Fruit fly (Drosophila melanogaster) whole organism, embryonic: ENCODE data around the gene CG15543.

Experiments used
- CG10147 ChIP-seq: fragments of 200-800 bp; sonication (Bioruptor generic); optimal IDR thresholded peaks from 2 replicates; lab custom pipeline; 2019; ENCODE audit warnings: missing biosample characterization, mild to moderate bottlenecking, missing genetic modification characterization, moderate library complexity
- CG11456 ChIP-seq: fragments of 200-800 bp; sonication (Bioruptor generic); IDR thresholded peaks from 3 replicates; pipeline ENCODE4 v1.3.6; 2022; ENCODE audit warnings: missing biosample characterization, missing genetic modification characterization
- CG12236 ChIP-seq: fragments of 200-800 bp; sonication (Bioruptor generic); optimal IDR thresholded peaks from 2 replicates; lab custom pipeline; 2016; ENCODE audit warnings: missing biosample characterization, missing genetic modification characterization
- CG12299 ChIP-seq: fragments of 200-800 bp; sonication (Bioruptor generic); optimal IDR thresholded peaks from 2 replicates; lab custom pipeline; 2018; ENCODE audit warnings: missing biosample characterization, mild to moderate bottlenecking, missing genetic modification characterization
- CG12391 ChIP-seq: fragments of 200-800 bp; sonication (Bioruptor generic); optimal IDR thresholded peaks from 3 replicates; lab custom pipeline; 2018; ENCODE audit warnings: missing biosample characterization, mild to moderate bottlenecking, missing genetic modification characterization, moderate library complexity
- CG13287 ChIP-seq: fragments of 200-800 bp; sonication (Bioruptor generic); IDR thresholded peaks from 2 replicates; pipeline ENCODE4 v1.3.6; 2022; ENCODE audit warnings: missing biosample characterization, missing genetic modification characterization; ENCODE audit not compliant: partially characterized antibody
- CG13894 ChIP-seq: fragments of 200-800 bp; sonication (Bioruptor generic); optimal IDR thresholded peaks from 3 replicates; lab custom pipeline; 2018; ENCODE audit warnings: missing biosample characterization, mild to moderate bottlenecking, missing genetic modification characterization, moderate library complexity
- CG17829 ChIP-seq: fragments of 200-800 bp; optimal IDR thresholded peaks from 2 replicates; lab custom pipeline; 2019; ENCODE audit warnings: missing biosample characterization, mild to moderate bottlenecking, missing genetic modification characterization, moderate library complexity
- CG2129 ChIP-seq: fragments of 200-800 bp; sonication (Bioruptor generic); IDR thresholded peaks from 2 replicates; pipeline ENCODE4 v1.3.6; 2022; ENCODE audit warnings: missing biosample characterization, missing genetic modification characterization; ENCODE audit not compliant: partially characterized antibody
- CG2678 ChIP-seq: fragments of 200-800 bp; sonication (Bioruptor generic); optimal IDR thresholded peaks from 3 replicates; lab custom pipeline; 2019; ENCODE audit warnings: missing biosample characterization, mild to moderate bottlenecking, missing genetic modification characterization, moderate library complexity
- CG31441 ChIP-seq: fragments of 200-800 bp; sonication (Bioruptor generic); IDR thresholded peaks from 2 replicates; pipeline ENCODE4 v1.3.6; 2022; ENCODE audit warnings: missing biosample characterization, missing genetic modification characterization
- CG3847 ChIP-seq: fragments of 200-800 bp; sonication (Bioruptor generic); IDR thresholded peaks from 2 replicates; pipeline ENCODE4 v1.3.6; 2022; ENCODE audit warnings: missing biosample characterization, missing genetic modification characterization
- CG6683 ChIP-seq: fragments of 200-800 bp; sonication (Bioruptor generic); optimal IDR thresholded peaks from 2 replicates; lab custom pipeline; 2017; ENCODE audit warnings: missing biosample characterization, mild to moderate bottlenecking, missing genetic modification characterization, missing genetic modification reagents
- CG7556 ChIP-seq: fragments of 200-800 bp; sonication (Bioruptor generic); optimal IDR thresholded peaks from 2 replicates; lab custom pipeline; 2017; ENCODE audit warnings: missing biosample characterization, mild to moderate bottlenecking, missing genetic modification characterization
- CG8478 ChIP-seq: fragments of >200 bp; optimal IDR thresholded peaks from 2 replicates; lab custom pipeline; 2018
- CG9817 ChIP-seq: fragments of 200-800 bp; sonication (Bioruptor generic); optimal IDR thresholded peaks from 2 replicates; lab custom pipeline; 2018; ENCODE audit warnings: missing biosample characterization, mild to moderate bottlenecking, missing genetic modification characterization, moderate library complexity
- CrebB ChIP-seq: fragments of 200-800 bp; sonication (Bioruptor generic); optimal IDR thresholded peaks from 3 replicates; lab custom pipeline; 2018; ENCODE audit warnings: missing biosample characterization, mild to moderate bottlenecking, missing genetic modification characterization
- D ChIP-seq, 2 experiments: fragments of 200-800 bp in 1 of 2; fragments of >200 bp in 1 of 2; sonication (Bioruptor generic) in 1 of 2; optimal IDR thresholded peaks; 2 replicates in 1 of 2; 3 replicates in 1 of 2; lab custom pipeline; 2017; ENCODE audit warnings: mild to moderate bottlenecking in 1 of 2, missing biosample characterization in 1 of 2, missing genetic modification characterization in 1 of 2, missing genetic modification reagents in 1 of 2
- D19B ChIP-seq: fragments of 200-800 bp; sonication (Bioruptor generic); optimal IDR thresholded peaks from 2 replicates; lab custom pipeline; 2017; ENCODE audit warnings: missing biosample characterization, mild to moderate bottlenecking, missing genetic modification characterization
- Dek ChIP-seq: fragments of 200-800 bp; sonication (Bioruptor generic); optimal IDR thresholded peaks from 3 replicates; lab custom pipeline; 2019; ENCODE audit warnings: missing biosample characterization, mild to moderate bottlenecking, missing genetic modification characterization, moderate library complexity
- Eip74EF ChIP-seq, 2 experiments: fragments of 200-800 bp in 1 of 2; fragments of >200 bp in 1 of 2; sonication (Bioruptor generic) in 1 of 2; optimal IDR thresholded peaks; 2 replicates each; lab custom pipeline; 2017 to 2019; ENCODE audit warnings: missing biosample characterization in 2 of 2, missing genetic modification characterization in 2 of 2, mild to moderate bottlenecking in 1 of 2, moderate library complexity in 1 of 2
- HLH3B ChIP-seq: fragments of 200-800 bp; sonication (Bioruptor generic); IDR thresholded peaks from 2 replicates; pipeline ENCODE4 v1.3.6; 2022; ENCODE audit warnings: missing biosample characterization, missing genetic modification characterization
- HmgZ ChIP-seq: fragments of 200-800 bp; sonication (Bioruptor generic); optimal IDR thresholded peaks from 2 replicates; lab custom pipeline; 2018; ENCODE audit warnings: missing biosample characterization, mild to moderate bottlenecking, missing genetic modification characterization
- Hmr ChIP-seq: fragments of 200-800 bp; sonication (Bioruptor generic); optimal IDR thresholded peaks from 3 replicates; lab custom pipeline; 2017; ENCODE audit warnings: mild to moderate bottlenecking, missing biosample characterization, missing genetic modification reagents, missing genetic modification characterization
- Hr3 ChIP-seq: fragments of 200-800 bp; sonication (Bioruptor generic); optimal IDR thresholded peaks from 3 replicates; lab custom pipeline; 2016; ENCODE audit warnings: missing biosample characterization, missing genetic modification characterization
- Kr ChIP-seq: fragments of 200-800 bp; sonication (Bioruptor generic); optimal IDR thresholded peaks from 2 replicates; lab custom pipeline; 2017; ENCODE audit warnings: missing biosample characterization, mild to moderate bottlenecking, missing genetic modification characterization
- MESR4 ChIP-seq: fragments of 200-800 bp; sonication (Bioruptor generic); optimal IDR thresholded peaks from 2 replicates; lab custom pipeline; 2018; ENCODE audit warnings: missing biosample characterization, mild to moderate bottlenecking, missing genetic modification characterization, moderate library complexity
- Max ChIP-seq: fragments of 200-800 bp; sonication (Bioruptor generic); optimal IDR thresholded peaks from 2 replicates; lab custom pipeline; 2016; ENCODE audit warnings: missing biosample characterization, mild to moderate bottlenecking, missing genetic modification characterization
- Mrtf ChIP-seq: fragments of 200-800 bp; sonication (Bioruptor generic); IDR thresholded peaks from 3 replicates; pipeline ENCODE4 v1.3.6; 2022; ENCODE audit warnings: missing biosample characterization, missing genetic modification characterization
- NK7.1 ChIP-seq: fragments of 200-800 bp; sonication (Bioruptor generic); optimal IDR thresholded peaks from 3 replicates; lab custom pipeline; 2016; ENCODE audit warnings: missing biosample characterization, missing genetic modification characterization
- Opbp ChIP-seq: fragments of 200-800 bp; sonication (Bioruptor generic); IDR thresholded peaks from 3 replicates; pipeline ENCODE4 v1.3.6; 2022; ENCODE audit warnings: missing biosample characterization, missing genetic modification characterization; ENCODE audit not compliant: partially characterized antibody
- Sox100B ChIP-seq: fragments of 200-800 bp; sonication (Bioruptor generic); optimal IDR thresholded peaks from 3 replicates; lab custom pipeline; 2018; ENCODE audit warnings: missing biosample characterization, mild to moderate bottlenecking, missing genetic modification characterization
- Usf ChIP-seq: fragments of 200-800 bp; sonication (Bioruptor generic); optimal IDR thresholded peaks from 2 replicates; lab custom pipeline; 2017; ENCODE audit warnings: missing genotype, missing biosample characterization, missing genetic modification characterization
- aop ChIP-seq: fragments of 200-800 bp; sonication (Bioruptor generic); IDR thresholded peaks from 2 replicates; pipeline ENCODE4 v1.3.6; 2022; ENCODE audit warnings: missing biosample characterization, missing genetic modification characterization
- ara ChIP-seq: fragments of 200-800 bp; sonication (Bioruptor generic); IDR thresholded peaks from 2 replicates; pipeline ENCODE4 v1.3.6; 2022; ENCODE audit warnings: missing biosample characterization, missing genetic modification characterization
- ase ChIP-seq: fragments of 200-800 bp; sonication (Bioruptor generic); IDR thresholded peaks from 3 replicates; pipeline ENCODE4 v1.3.6; 2022; ENCODE audit warnings: missing biosample characterization, missing genetic modification characterization
- btn ChIP-seq: fragments of 200-800 bp; sonication (Bioruptor generic); optimal IDR thresholded peaks from 2 replicates; lab custom pipeline; 2016; ENCODE audit warnings: missing biosample characterization, missing genetic modification characterization
- da ChIP-seq: fragments of 200-800 bp; sonication (Bioruptor generic); optimal IDR thresholded peaks from 2 replicates; lab custom pipeline; 2016; ENCODE audit warnings: missing biosample characterization, missing genetic modification characterization
- dmrt99B ChIP-seq: fragments of 200-800 bp; sonication (Bioruptor generic); optimal IDR thresholded peaks from 2 replicates; lab custom pipeline; 2018; ENCODE audit warnings: missing biosample characterization, mild to moderate bottlenecking, missing genetic modification characterization, moderate library complexity
- fd3F ChIP-seq: fragments of 200-800 bp; sonication (Bioruptor generic); optimal IDR thresholded peaks from 2 replicates; lab custom pipeline; 2018; ENCODE audit warnings: missing biosample characterization, mild to moderate bottlenecking, missing genetic modification characterization, moderate library complexity
- gce ChIP-seq: fragments of 200-800 bp; sonication (Bioruptor generic); IDR thresholded peaks from 3 replicates; pipeline ENCODE4 v1.3.6; 2022; ENCODE audit warnings: missing biosample characterization, missing genetic modification characterization
- insv ChIP-seq, 2 experiments: fragments of 200-800 bp; sonication (Bioruptor generic); optimal IDR thresholded peaks; 3 replicates each; lab custom pipeline; 2016 to 2018; ENCODE audit warnings: missing biosample characterization in 2 of 2, missing genetic modification characterization in 2 of 2
- mirr ChIP-seq: fragments of 200-800 bp; sonication (Bioruptor generic); optimal IDR thresholded peaks from 3 replicates; lab custom pipeline; 2018; ENCODE audit warnings: missing biosample characterization, mild to moderate bottlenecking, missing genetic modification characterization
- mld ChIP-seq: fragments of 200-800 bp; sonication (Bioruptor generic); IDR thresholded peaks from 3 replicates; pipeline ENCODE4 v1.3.6; 2022; ENCODE audit warnings: missing biosample characterization, missing genetic modification characterization; ENCODE audit not compliant: partially characterized antibody
- repo ChIP-seq: fragments of 200-800 bp; sonication (Bioruptor generic); optimal IDR thresholded peaks from 2 replicates; lab custom pipeline; 2016; ENCODE audit warnings: missing biosample characterization, missing genetic modification characterization
- slbo ChIP-seq: fragments of 200-800 bp; sonication (Bioruptor generic); IDR thresholded peaks from 2 replicates; pipeline ENCODE4 v1.3.6; 2022; ENCODE audit warnings: missing biosample characterization, missing genetic modification characterization
- sr ChIP-seq: fragments of 200-800 bp; sonication (Bioruptor generic); IDR thresholded peaks from 3 replicates; pipeline ENCODE4 v1.3.6; 2022; ENCODE audit warnings: missing biosample characterization, missing genetic modification characterization
- stc ChIP-seq: fragments of 200-800 bp; sonication (Bioruptor generic); IDR thresholded peaks from 2 replicates; pipeline ENCODE4 v1.3.6; 2022; ENCODE audit warnings: missing biosample characterization, missing genetic modification characterization
- toy ChIP-seq: fragments of 200-800 bp; sonication (Bioruptor generic); IDR thresholded peaks from 2 replicates; pipeline ENCODE4 v1.3.6; 2022; ENCODE audit warnings: missing biosample characterization, missing genetic modification characterization
- trh ChIP-seq: fragments of 200-800 bp; sonication (Bioruptor generic); optimal IDR thresholded peaks from 2 replicates; lab custom pipeline; 2016; ENCODE audit warnings: missing biosample characterization, missing genetic modification characterization
- vnd ChIP-seq: fragments of 200-800 bp; sonication (Bioruptor generic); IDR thresholded peaks from 3 replicates; pipeline ENCODE4 v1.3.6; 2022; ENCODE audit warnings: missing biosample characterization, missing genetic modification characterization; ENCODE audit not compliant: partially characterized antibody

CG15543 gene

DNA sequence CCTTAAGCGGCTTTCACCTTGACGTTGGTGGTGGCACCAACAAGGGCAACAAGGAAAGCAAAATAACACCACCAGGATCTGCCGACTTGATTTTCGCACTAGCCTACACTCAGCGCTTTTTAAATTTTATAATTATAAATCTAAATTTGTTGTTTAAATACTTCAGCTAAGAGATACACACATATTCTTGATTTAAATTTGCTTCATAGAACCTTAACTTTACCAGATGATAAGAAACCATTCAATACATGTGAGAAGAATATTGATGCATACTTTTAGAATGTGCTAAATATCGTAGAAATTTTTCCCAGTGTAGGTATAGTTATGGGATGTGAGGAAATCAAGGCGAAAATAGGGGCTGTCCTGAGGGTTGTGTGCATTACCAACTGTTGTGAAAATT is 9.6 kb upstream of the CG15543 start (continued):
- peak; percentile 33 for TF ChIP-seq CG17829 (tag; lab: Kevin White, UChicago)
- TF ChIP-seq aop (GFP tag; lab: Robert Waterston, UW) = no peak
- no peak for TF ChIP-seq Opbp
- TF ChIP-seq Kr (GFP tag; lab: Kevin White, UChicago) = no peak
- TF ChIP-seq Max (GFP tag; lab: Kevin White, UChicago) = no peak
- no peak for TF ChIP-seq D (optimal IDR thresholded peaks at IDR 0.05; lab: Kevin White, UChicago)
- peak; percentile 4 for TF ChIP-seq D (GFP tag; optimal IDR thresholded peaks at IDR 0.05; lab: Kevin White, UChicago)
- TF ChIP-seq CrebB (tag; lab: Kevin White, UChicago) = no peak
- TF ChIP-seq Sox100B (GFP tag; lab: Kevin White, UChicago) = peak; percentile 17
- no peak for TF ChIP-seq btn (GFP tag; lab: Kevin White, UChicago)
- no peak for TF ChIP-seq CG13287 (GFP tag; lab: Robert Waterston, UW)
- TF ChIP-seq sr = no peak
- TF ChIP-seq trh (GFP tag; lab: Kevin White, UChicago) = no peak
- no peak for TF ChIP-seq mld (GFP tag; lab: Robert Waterston, UW)
- no peak for TF ChIP-seq ase
- TF ChIP-seq repo (GFP tag; lab: Kevin White, UChicago) = no peak
- no peak for TF ChIP-seq CG2129 (GFP tag; lab: Robert Waterston, UW)
- TF ChIP-seq Mrtf (GFP tag; lab: Robert Waterston, UW) = no peak
- TF ChIP-seq gce = no peak
- TF ChIP-seq NK7.1 = no peak
- TF ChIP-seq mirr (GFP tag; lab: Kevin White, UChicago) = no peak
- TF ChIP-seq ara (GFP tag; lab: Robert Waterston, UW) = peak; percentile 24; the same call in 1 of the 2 replicates
- no peak for TF ChIP-seq CG8478 (lab: Kevin White, UChicago)
- no peak for TF ChIP-seq Eip74EF (GFP tag; optimal IDR thresholded peaks at IDR 0.05; lab: Kevin White, UChicago)
- TF ChIP-seq CG9817 (tag; lab: Kevin White, UChicago) = no peak
- TF ChIP-seq CG13894 (tag; lab: Kevin White, UChicago) = no peak
- TF ChIP-seq Hmr = no peak
- no peak for TF ChIP-seq Dek (tag; lab: Kevin White, UChicago)
- no peak for TF ChIP-seq vnd (GFP tag; lab: Robert Waterston, UW)
- peak; percentile 39 for TF ChIP-seq CG7556 (GFP tag; lab: Kevin White, UChicago)
- peak; percentile 26 for TF ChIP-seq dmrt99B (tag; lab: Kevin White, UChicago)
- peak; percentile 61 for TF ChIP-seq CG12391 (tag; lab: Kevin White, UChicago)
- TF ChIP-seq stc (GFP tag; lab: Robert Waterston, UW) = no peak
- TF ChIP-seq Hr3 = no peak
- TF ChIP-seq insv (GFP tag; optimal IDR thresholded peaks at IDR 0.05; lab: Kevin White, UChicago) = no peak
- no peak for TF ChIP-seq HLH3B
- TF ChIP-seq CG12299 (tag; lab: Kevin White, UChicago) = no peak
- no peak for TF ChIP-seq Usf (GFP tag; lab: Kevin White, UChicago)
- no peak for TF ChIP-seq CG11456 (GFP tag; lab: Robert Waterston, UW)
- no peak for TF ChIP-seq CG10147 (GFP tag; lab: Kevin White, UChicago)
- TF ChIP-seq fd3F (GFP tag; lab: Kevin White, UChicago) = no peak
- TF ChIP-seq CG12236 (GFP tag; lab: Kevin White, UChicago) = no peak
- TF ChIP-seq toy = no peak
- TF ChIP-seq CG6683 (GFP tag; lab: Kevin White, UChicago) = no peak
- no peak for TF ChIP-seq D19B
- peak; percentile 56 for TF ChIP-seq CG31441
- no peak for TF ChIP-seq slbo (GFP tag; lab: Robert Waterston, UW)
- TF ChIP-seq HmgZ = no peak
- no peak for TF ChIP-seq MESR4 (GFP tag; lab: Kevin White, UChicago)
- TF ChIP-seq CG2678 = peak; percentile 42
- no peak for TF ChIP-seq CG3847
- no peak for TF ChIP-seq da (GFP tag; lab: Kevin White, UChicago)
